Fruit fly (Drosophila melanogaster) whole organism, embryonic: ENCODE data around the gene Cat.
A peak's percentile ranks its signal among the peaks of the same experiment; 100 is the strongest.

ENCODE experiments used
- C15 ChIP-seq: fragments of 200-800 bp; sonication (Bioruptor generic); IDR thresholded peaks from 3 replicates; pipeline ENCODE4 v1.3.6; 2022; ENCODE audit warnings: missing biosample characterization, missing genetic modification characterization
- CG14014 ChIP-seq: fragments of 200-800 bp; sonication (Bioruptor generic); IDR thresholded peaks from 2 replicates; pipeline ENCODE4 v1.3.6; 2022; ENCODE audit warnings: missing biosample characterization, missing genetic modification characterization
- CG15514 ChIP-seq: fragments of 200-800 bp; sonication (Bioruptor generic); optimal IDR thresholded peaks from 3 replicates; lab custom pipeline; 2017; ENCODE audit warnings: missing biosample characterization, missing genetic modification characterization, mild to moderate bottlenecking, moderate library complexity, missing genetic modification reagents
- CG17385 ChIP-seq: fragments of 200-800 bp; sonication (Bioruptor generic); optimal IDR thresholded peaks from 3 replicates; lab custom pipeline; 2018; ENCODE audit warnings: missing biosample characterization, mild to moderate bottlenecking, missing genetic modification characterization
- CG17568 ChIP-seq: fragments of 200-800 bp; sonication (Bioruptor generic); optimal IDR thresholded peaks from 2 replicates; lab custom pipeline; 2018; ENCODE audit warnings: missing biosample characterization, mild to moderate bottlenecking, missing genetic modification characterization, moderate library complexity
- CG2120 ChIP-seq: fragments of 200-800 bp; sonication (Bioruptor generic); optimal IDR thresholded peaks from 3 replicates; lab custom pipeline; 2016; ENCODE audit warnings: missing biosample characterization, missing genetic modification characterization
- CG30431 ChIP-seq: fragments of 200-800 bp; sonication (Bioruptor generic); optimal IDR thresholded peaks from 2 replicates; lab custom pipeline; 2017; ENCODE audit warnings: missing biosample characterization, missing genetic modification characterization
- CG3065 ChIP-seq: fragments of 200-800 bp; sonication (Bioruptor generic); optimal IDR thresholded peaks from 2 replicates; lab custom pipeline; 2016; ENCODE audit warnings: missing biosample characterization, missing genetic modification characterization
- CG3281 ChIP-seq: fragments of 200-800 bp; sonication (Bioruptor generic); optimal IDR thresholded peaks from 3 replicates; lab custom pipeline; 2017; ENCODE audit warnings: missing biosample characterization, mild to moderate bottlenecking, missing genetic modification characterization
- CG3407 ChIP-seq: fragments of 200-800 bp; sonication (Bioruptor generic); optimal IDR thresholded peaks from 2 replicates; lab custom pipeline; 2018; ENCODE audit warnings: missing biosample characterization, mild to moderate bottlenecking, missing genetic modification characterization
- CG34376 ChIP-seq: fragments of 200-800 bp; sonication (Bioruptor generic); optimal IDR thresholded peaks from 2 replicates; lab custom pipeline; 2018; ENCODE audit warnings: missing biosample characterization, mild to moderate bottlenecking, missing genetic modification characterization
- CG4360 ChIP-seq: fragments of 200-800 bp; sonication (Bioruptor generic); IDR thresholded peaks from 2 replicates; pipeline ENCODE4 v1.3.6; 2022; ENCODE audit warnings: missing biosample characterization, missing genetic modification characterization
- CG4820 ChIP-seq: fragments of 200-800 bp; sonication (Bioruptor generic); optimal IDR thresholded peaks from 3 replicates; lab custom pipeline; 2016; ENCODE audit warnings: missing biosample characterization, missing genetic modification characterization
- CG6854 ChIP-seq: fragments of 200-800 bp; sonication (Bioruptor generic); optimal IDR thresholded peaks from 3 replicates; lab custom pipeline; 2017; ENCODE audit warnings: missing biosample characterization, mild to moderate bottlenecking, missing genetic modification characterization
- CG8089 ChIP-seq: fragments of 200-800 bp; sonication (Bioruptor generic); optimal IDR thresholded peaks from 3 replicates; lab custom pipeline; 2016; ENCODE audit warnings: missing biosample characterization, missing genetic modification characterization
- CG8478 ChIP-seq: fragments of >200 bp; optimal IDR thresholded peaks from 2 replicates; lab custom pipeline; 2018
- CG8944 ChIP-seq: fragments of 200-800 bp; sonication (Bioruptor generic); optimal IDR thresholded peaks from 3 replicates; lab custom pipeline; 2016; ENCODE audit warnings: missing biosample characterization, missing genetic modification characterization
- CkIIα-i1 ChIP-seq: fragments of 200-800 bp; sonication (Bioruptor generic); IDR thresholded peaks from 2 replicates; pipeline ENCODE4 v1.3.6; 2022; ENCODE audit warnings: missing biosample characterization, missing genetic modification characterization
- Dad ChIP-seq: fragments of 200-800 bp; sonication (Bioruptor generic); optimal IDR thresholded peaks from 3 replicates; lab custom pipeline; 2016; ENCODE audit warnings: missing biosample characterization, missing genetic modification characterization
- Dref ChIP-seq: fragments of 200-800 bp; sonication (Bioruptor generic); IDR thresholded peaks from 2 replicates; pipeline ENCODE4 v1.3.6; 2022; ENCODE audit warnings: missing biosample characterization, missing genetic modification characterization
- Elba2 ChIP-seq: fragments of 200-800 bp; sonication (Bioruptor generic); optimal IDR thresholded peaks from 3 replicates; lab custom pipeline; 2016; ENCODE audit warnings: missing biosample characterization, missing genetic modification characterization
- Ets97D ChIP-seq: fragments of 200-800 bp; sonication (Bioruptor generic); optimal IDR thresholded peaks from 3 replicates; lab custom pipeline; 2016; ENCODE audit warnings: missing biosample characterization, missing genetic modification characterization
- HmgZ ChIP-seq: fragments of 200-800 bp; sonication (Bioruptor generic); optimal IDR thresholded peaks from 2 replicates; lab custom pipeline; 2018; ENCODE audit warnings: missing biosample characterization, mild to moderate bottlenecking, missing genetic modification characterization
- Jarid2 ChIP-seq: fragments of 200-800 bp; sonication (Bioruptor generic); optimal IDR thresholded peaks from 3 replicates; lab custom pipeline; 2017; ENCODE audit warnings: mild to moderate bottlenecking, missing biosample characterization, missing genetic modification reagents, missing genetic modification characterization
- Nf-YC ChIP-seq: fragments of 200-800 bp; optimal IDR thresholded peaks from 3 replicates; lab custom pipeline; 2019; ENCODE audit warnings: missing biosample characterization, mild to moderate bottlenecking, missing genetic modification characterization, moderate library complexity
- Oli ChIP-seq: fragments of 200-800 bp; sonication (Bioruptor generic); optimal IDR thresholded peaks from 2 replicates; lab custom pipeline; 2018; ENCODE audit warnings: missing biosample characterization, mild to moderate bottlenecking, missing genetic modification characterization, moderate library complexity
- Opbp ChIP-seq: fragments of 200-800 bp; sonication (Bioruptor generic); IDR thresholded peaks from 3 replicates; pipeline ENCODE4 v1.3.6; 2022; ENCODE audit warnings: missing biosample characterization, missing genetic modification characterization; ENCODE audit not compliant: partially characterized antibody
- PHDP ChIP-seq: fragments of 200-800 bp; sonication (Bioruptor generic); optimal IDR thresholded peaks from 3 replicates; lab custom pipeline; 2018; ENCODE audit warnings: missing biosample characterization, mild to moderate bottlenecking, missing genetic modification characterization, moderate library complexity
- Pdp1 ChIP-seq, 2 experiments: fragments of 200-800 bp; sonication (Bioruptor generic); optimal IDR thresholded peaks; 3 replicates each; lab custom pipeline; 2016; ENCODE audit warnings: missing biosample characterization in 2 of 2, missing genetic modification characterization in 2 of 2, mild to moderate bottlenecking in 1 of 2, moderate library complexity in 1 of 2
- Spps ChIP-seq: fragments of 200-800 bp; sonication (Bioruptor generic); optimal IDR thresholded peaks from 2 replicates; lab custom pipeline; 2018; ENCODE audit warnings: missing biosample characterization, mild to moderate bottlenecking, missing genetic modification characterization
- Stat92E ChIP-seq, 3 experiments: fragments of >200 bp in 2 of 3; fragments of 200-800 bp in 1 of 3; sonication (Bioruptor generic) in 1 of 3; optimal IDR thresholded peaks; 2 replicates each; lab custom pipeline; 2017 to 2019; ENCODE audit warnings: missing biosample characterization in 3 of 3, missing genetic modification characterization in 3 of 3, mild to moderate bottlenecking in 1 of 3, moderate library complexity in 1 of 3
- Taf1 ChIP-seq: fragments of 200-800 bp; sonication (Bioruptor generic); IDR thresholded peaks from 2 replicates; pipeline ENCODE4 v1.3.6; 2022; ENCODE audit warnings: missing biosample characterization, missing genetic modification characterization
- Trl ChIP-seq, 3 experiments: fragments of >200 bp in 2 of 3; fragments of 200-800 bp in 1 of 3; sonication (Bioruptor generic) in 1 of 3; optimal IDR thresholded peaks; 2 replicates in 1 of 3; 3 replicates in 2 of 3; lab custom pipeline; 2016 to 2017; ENCODE audit warnings: missing biosample characterization in 1 of 3, missing genetic modification characterization in 1 of 3
- Vsx1 ChIP-seq: fragments of 200-800 bp; sonication (Bioruptor generic); optimal IDR thresholded peaks from 2 replicates; lab custom pipeline; 2017; ENCODE audit warnings: missing biosample characterization, mild to moderate bottlenecking, missing genetic modification characterization, missing genetic modification reagents
- amos ChIP-seq: fragments of 200-800 bp; sonication (Bioruptor generic); IDR thresholded peaks from 2 replicates; pipeline ENCODE4 v1.3.6; 2022; ENCODE audit warnings: missing biosample characterization, missing genetic modification characterization; ENCODE audit not compliant: partially characterized antibody
- ase ChIP-seq: fragments of 200-800 bp; sonication (Bioruptor generic); IDR thresholded peaks from 3 replicates; pipeline ENCODE4 v1.3.6; 2022; ENCODE audit warnings: missing biosample characterization, missing genetic modification characterization
- bowl ChIP-seq: fragments of 200-800 bp; sonication (Bioruptor generic); IDR thresholded peaks from 2 replicates; pipeline ENCODE4 v1.3.6; 2022; ENCODE audit warnings: missing biosample characterization, missing genetic modification characterization
- cato ChIP-seq: fragments of 200-800 bp; sonication (Bioruptor generic); optimal IDR thresholded peaks from 2 replicates; lab custom pipeline; 2016; ENCODE audit warnings: missing biosample characterization, missing genetic modification characterization, borderline replicate concordance
- caup ChIP-seq: fragments of 200-800 bp; sonication (Bioruptor generic); optimal IDR thresholded peaks from 3 replicates; lab custom pipeline; 2017; ENCODE audit warnings: missing biosample characterization, mild to moderate bottlenecking, missing genetic modification characterization, moderate library complexity; ENCODE audit not compliant: severe bottlenecking
- chm ChIP-seq: fragments of 200-800 bp; sonication (Bioruptor generic); IDR thresholded peaks from 2 replicates; pipeline ENCODE4 v1.3.6; 2022; ENCODE audit warnings: missing biosample characterization, missing genetic modification characterization
- ci ChIP-seq: fragments of 200-800 bp; sonication (Bioruptor generic); IDR thresholded peaks from 3 replicates; pipeline ENCODE4 v1.3.6; 2022; ENCODE audit warnings: missing biosample characterization, missing genetic modification characterization
- dan ChIP-seq: fragments of 200-800 bp; sonication (Bioruptor generic); IDR thresholded peaks from 2 replicates; pipeline ENCODE4 v1.3.6; 2022; ENCODE audit warnings: missing biosample characterization, missing genetic modification characterization
- ewg ChIP-seq: fragments of 200-800 bp; sonication (Bioruptor generic); optimal IDR thresholded peaks from 3 replicates; lab custom pipeline; 2017; ENCODE audit warnings: mild to moderate bottlenecking, missing biosample characterization, missing genetic modification reagents, missing genetic modification characterization
- gcm2 ChIP-seq: fragments of 200-800 bp; sonication (Bioruptor generic); optimal IDR thresholded peaks from 2 replicates; lab custom pipeline; 2016; ENCODE audit warnings: missing biosample characterization, missing genetic modification characterization
- grn ChIP-seq: fragments of 200-800 bp; sonication (Bioruptor generic); optimal IDR thresholded peaks from 3 replicates; lab custom pipeline; 2017; ENCODE audit warnings: missing biosample characterization, missing genetic modification characterization
- lab ChIP-seq: fragments of 200-800 bp; sonication (Bioruptor generic); optimal IDR thresholded peaks from 3 replicates; lab custom pipeline; 2017; ENCODE audit warnings: missing biosample characterization, missing genetic modification characterization, mild to moderate bottlenecking, moderate library complexity, missing genetic modification reagents
- nau ChIP-seq: fragments of 200-800 bp; sonication (Bioruptor generic); optimal IDR thresholded peaks from 3 replicates; lab custom pipeline; 2017; ENCODE audit warnings: missing biosample characterization, mild to moderate bottlenecking, missing genetic modification characterization, missing genetic modification reagents
- sim ChIP-seq: fragments of 200-800 bp; sonication (Bioruptor generic); IDR thresholded peaks from 2 replicates; pipeline ENCODE4 v1.3.6; 2022; ENCODE audit warnings: missing biosample characterization, missing genetic modification characterization
- sr ChIP-seq: fragments of 200-800 bp; sonication (Bioruptor generic); IDR thresholded peaks from 3 replicates; pipeline ENCODE4 v1.3.6; 2022; ENCODE audit warnings: missing biosample characterization, missing genetic modification characterization
- sug ChIP-seq: fragments of 200-800 bp; optimal IDR thresholded peaks from 2 replicates; lab custom pipeline; 2019; ENCODE audit warnings: missing biosample characterization, mild to moderate bottlenecking, missing genetic modification characterization, moderate library complexity
- tgo ChIP-seq: fragments of 200-800 bp; sonication (Bioruptor generic); IDR thresholded peaks from 3 replicates; pipeline ENCODE4 v1.3.6; 2022; ENCODE audit warnings: missing biosample characterization, missing genetic modification characterization

Cat gene

dm6 chr3L:18833234-18833633 is 10.8 kb downstream of the Cat start (continued):
- TF ChIP-seq CG4360 (GFP tag; lab: Robert Waterston, UW) (no peak), CG14014 (GFP tag; lab: Robert Waterston, UW) (peak; percentile 52; the same call in 1 of the 2 replicates), CG17385 (peak; percentile 3), ewg (GFP tag; lab: Kevin White, UChicago) (no peak), Opbp (no peak), Oli (no peak)

dm6 chr3L:18834924-18835323 is 12.5 kb downstream of the Cat start:
- TF ChIP-seq CG34376, result peak; percentile 30
- TF ChIP-seq CG3407 (GFP tag; lab: Kevin White, UChicago), result no peak
- TF ChIP-seq Spps (tag; lab: Kevin White, UChicago), result no peak
- no peak for TF ChIP-seq Dref (GFP tag; lab: Robert Waterston, UW)
- no peak for TF ChIP-seq tgo
- TF ChIP-seq Stat92E (GFP tag; optimal IDR thresholded peaks at IDR 0.05; lab: Kevin White, UChicago), result no peak
- peak; percentile 13 for TF ChIP-seq Trl (optimal IDR thresholded peaks at IDR 0.05; lab: Kevin White, UChicago)
- no peak for TF ChIP-seq Trl (GFP tag; optimal IDR thresholded peaks at IDR 0.05; lab: Kevin White, UChicago)
- TF ChIP-seq Jarid2 (GFP tag; lab: Kevin White, UChicago), result no peak
- TF ChIP-seq CG8944 (GFP tag; lab: Kevin White, UChicago), result no peak
- no peak for TF ChIP-seq chm
- no peak for TF ChIP-seq ase (GFP tag; lab: Robert Waterston, UW)
- no peak for TF ChIP-seq lab (GFP tag; lab: Kevin White, UChicago)
- TF ChIP-seq CG2120 (GFP tag; lab: Kevin White, UChicago), result no peak
- no peak for TF ChIP-seq CG8478 (lab: Kevin White, UChicago)
- TF ChIP-seq Nf-YC, result no peak
- TF ChIP-seq nau (GFP tag; lab: Kevin White, UChicago), result no peak
- TF ChIP-seq amos (GFP tag; lab: Robert Waterston, UW), result no peak
- TF ChIP-seq sug (tag; lab: Kevin White, UChicago), result peak; percentile 20
- TF ChIP-seq CG3065, result peak; percentile 53
- no peak for TF ChIP-seq Ets97D (GFP tag; lab: Kevin White, UChicago)
- no peak for TF ChIP-seq CG3281
- no peak for TF ChIP-seq dan (GFP tag; lab: Robert Waterston, UW)
- TF ChIP-seq cato (GFP tag; lab: Kevin White, UChicago), result no peak
- TF ChIP-seq grn (GFP tag; lab: Kevin White, UChicago), result peak; percentile 73
- TF ChIP-seq CG17385, result no peak
- TF ChIP-seq PHDP (tag; lab: Kevin White, UChicago), result no peak
- TF ChIP-seq HmgZ, result peak; percentile 4
- TF ChIP-seq Vsx1, result no peak
- no peak for TF ChIP-seq gcm2 (GFP tag; lab: Kevin White, UChicago)
- peak; percentile 0 for TF ChIP-seq caup (GFP tag; lab: Kevin White, UChicago)

dm6 chr3L:18836658-18837057 is 14.3 kb downstream of the Cat start:
- TF ChIP-seq bowl (GFP tag; lab: Robert Waterston, UW) (no peak), CG6854 (no peak), Dad (GFP tag; lab: Kevin White, UChicago) (no peak), C15 (GFP tag; lab: Robert Waterston, UW) (no peak), CG15514 (GFP tag; lab: Kevin White, UChicago) (no peak), CG8089 (GFP tag; lab: Kevin White, UChicago) (no peak), sim (GFP tag; lab: Robert Waterston, UW) (no peak), CkIIα-i1 (GFP tag; lab: Robert Waterston, UW) (no peak), Pdp1 (GFP tag; optimal IDR thresholded peaks at IDR 0.05; lab: Kevin White, UChicago) (peak in 1 of 2 experiments; percentile 82), sr (GFP tag; lab: Robert Waterston, UW) (no peak), CG4820 (GFP tag; lab: Kevin White, UChicago) (no peak), ci (GFP tag; lab: Robert Waterston, UW) (no peak), CG30431 (GFP tag; lab: Kevin White, UChicago) (no peak), Taf1 (GFP tag; lab: Robert Waterston, UW) (no peak), Elba2 (GFP tag; lab: Kevin White, UChicago) (no peak), CG17568 (GFP tag; lab: Kevin White, UChicago) (peak; percentile 12)
